Fruit fly (Drosophila melanogaster) whole organism, embryonic: ENCODE data around the gene Rpn1.
A peak's percentile ranks its signal among the peaks of the same experiment; 100 is the strongest.

Source experiments
- Ada2b ChIP-seq: fragments of 200-800 bp; sonication (Bioruptor generic); IDR thresholded peaks from 2 replicates; pipeline ENCODE4 v1.3.6; 2022; ENCODE audit warnings: missing biosample characterization, missing genetic modification characterization
- B-H1 ChIP-seq: fragments of 200-800 bp; sonication (Bioruptor generic); IDR thresholded peaks from 3 replicates; pipeline ENCODE4 v1.3.6; 2022; ENCODE audit warnings: missing biosample characterization, missing genetic modification characterization
- Bgb ChIP-seq: fragments of 200-800 bp; sonication (Bioruptor generic); IDR thresholded peaks from 2 replicates; pipeline ENCODE4 v1.3.6; 2022; ENCODE audit warnings: missing biosample characterization, missing genetic modification characterization; ENCODE audit not compliant: partially characterized antibody
- Blimp-1 ChIP-seq: fragments of 200-800 bp; sonication (Bioruptor generic); optimal IDR thresholded peaks from 3 replicates; lab custom pipeline; 2018; ENCODE audit warnings: missing biosample characterization, missing genetic modification characterization, mild to moderate bottlenecking, moderate library complexity, missing genetic modification reagents
- CG10565 ChIP-seq: fragments of 200-800 bp; sonication (Bioruptor generic); optimal IDR thresholded peaks from 3 replicates; lab custom pipeline; 2016; ENCODE audit warnings: missing biosample characterization, mild to moderate bottlenecking, missing genetic modification characterization
- CG11456 ChIP-seq: fragments of 200-800 bp; sonication (Bioruptor generic); IDR thresholded peaks from 3 replicates; pipeline ENCODE4 v1.3.6; 2022; ENCODE audit warnings: missing biosample characterization, missing genetic modification characterization
- CG12155 ChIP-seq: fragments of 200-800 bp; sonication (Bioruptor generic); optimal IDR thresholded peaks from 3 replicates; lab custom pipeline; 2016; ENCODE audit warnings: missing biosample characterization, missing genetic modification characterization
- CG12219 ChIP-seq: fragments of 200-800 bp; sonication (Bioruptor generic); optimal IDR thresholded peaks from 3 replicates; lab custom pipeline; 2018; ENCODE audit warnings: missing biosample characterization, mild to moderate bottlenecking, missing genetic modification characterization
- CG1603 ChIP-seq: fragments of 200-800 bp; sonication (Bioruptor generic); optimal IDR thresholded peaks from 2 replicates; lab custom pipeline; 2019; ENCODE audit warnings: missing biosample characterization, mild to moderate bottlenecking, missing genetic modification characterization, moderate library complexity
- CG17186 ChIP-seq: fragments of 200-800 bp; sonication (Bioruptor generic); optimal IDR thresholded peaks from 3 replicates; lab custom pipeline; 2017; ENCODE audit warnings: missing biosample characterization, missing genetic modification reagents, missing genetic modification characterization
- CG17359 ChIP-seq: fragments of 200-800 bp; sonication (Bioruptor generic); optimal IDR thresholded peaks from 3 replicates; lab custom pipeline; 2018; ENCODE audit warnings: missing biosample characterization, mild to moderate bottlenecking, missing genetic modification characterization, moderate library complexity
- CG18476 ChIP-seq: fragments of 200-800 bp; sonication (Bioruptor generic); optimal IDR thresholded peaks from 2 replicates; lab custom pipeline; 2016; ENCODE audit warnings: missing biosample characterization, mild to moderate bottlenecking, missing genetic modification characterization
- CG31441 ChIP-seq: fragments of 200-800 bp; sonication (Bioruptor generic); IDR thresholded peaks from 2 replicates; pipeline ENCODE4 v1.3.6; 2022; ENCODE audit warnings: missing biosample characterization, missing genetic modification characterization
- CG3163 ChIP-seq: fragments of 200-800 bp; sonication (Bioruptor generic); optimal IDR thresholded peaks from 3 replicates; lab custom pipeline; 2016; ENCODE audit warnings: missing biosample characterization, missing genetic modification characterization
- CG3281 ChIP-seq: fragments of 200-800 bp; sonication (Bioruptor generic); optimal IDR thresholded peaks from 3 replicates; lab custom pipeline; 2017; ENCODE audit warnings: missing biosample characterization, mild to moderate bottlenecking, missing genetic modification characterization
- CG6689 ChIP-seq: fragments of 200-800 bp; sonication (Bioruptor generic); IDR thresholded peaks from 2 replicates; pipeline ENCODE4 v1.3.6; 2022; ENCODE audit warnings: missing biosample characterization, missing genetic modification characterization
- CG8089 ChIP-seq: fragments of 200-800 bp; sonication (Bioruptor generic); optimal IDR thresholded peaks from 3 replicates; lab custom pipeline; 2016; ENCODE audit warnings: missing biosample characterization, missing genetic modification characterization
- CG9215 ChIP-seq: fragments of 200-800 bp; sonication (Bioruptor generic); IDR thresholded peaks from 2 replicates; pipeline ENCODE4 v1.3.6; 2022; ENCODE audit warnings: missing biosample characterization, missing genetic modification characterization
- CG9437 ChIP-seq: fragments of 200-800 bp; sonication (Bioruptor generic); optimal IDR thresholded peaks from 2 replicates; lab custom pipeline; 2018; ENCODE audit warnings: missing biosample characterization, mild to moderate bottlenecking, missing genetic modification characterization
- CHES-1-like ChIP-seq: fragments of 200-800 bp; sonication (Bioruptor generic); optimal IDR thresholded peaks from 2 replicates; lab custom pipeline; 2016; ENCODE audit warnings: missing biosample characterization, missing genetic modification characterization
- CkIIα-i1 ChIP-seq: fragments of 200-800 bp; sonication (Bioruptor generic); IDR thresholded peaks from 2 replicates; pipeline ENCODE4 v1.3.6; 2022; ENCODE audit warnings: missing biosample characterization, missing genetic modification characterization
- Deaf1 ChIP-seq: fragments of 200-800 bp; optimal IDR thresholded peaks from 3 replicates; lab custom pipeline; 2019; ENCODE audit warnings: missing biosample characterization, mild to moderate bottlenecking, missing genetic modification characterization, moderate library complexity
- Doc3 ChIP-seq: fragments of 200-800 bp; sonication (Bioruptor generic); IDR thresholded peaks from 3 replicates; pipeline ENCODE4 v1.3.6; 2022; ENCODE audit warnings: missing biosample characterization, missing genetic modification characterization; ENCODE audit not compliant: partially characterized antibody
- Elba2 ChIP-seq: fragments of 200-800 bp; sonication (Bioruptor generic); optimal IDR thresholded peaks from 3 replicates; lab custom pipeline; 2016; ENCODE audit warnings: missing biosample characterization, missing genetic modification characterization
- Fer1 ChIP-seq: fragments of 200-800 bp; sonication (Bioruptor generic); optimal IDR thresholded peaks from 2 replicates; lab custom pipeline; 2017; ENCODE audit warnings: missing biosample characterization, mild to moderate bottlenecking, missing genetic modification characterization
- Hsf ChIP-seq: fragments of 200-800 bp; sonication (Bioruptor generic); optimal IDR thresholded peaks from 3 replicates; lab custom pipeline; 2016; ENCODE audit warnings: missing biosample characterization, missing genetic modification characterization
- Mad ChIP-seq: fragments of 200-800 bp; sonication (Bioruptor generic); optimal IDR thresholded peaks from 2 replicates; lab custom pipeline; 2016; ENCODE audit warnings: missing biosample characterization, missing genetic modification characterization
- Max ChIP-seq: fragments of 200-800 bp; sonication (Bioruptor generic); optimal IDR thresholded peaks from 2 replicates; lab custom pipeline; 2016; ENCODE audit warnings: missing biosample characterization, mild to moderate bottlenecking, missing genetic modification characterization
- Nf-YA ChIP-seq: fragments of 200-800 bp; sonication (Bioruptor generic); IDR thresholded peaks from 2 replicates; pipeline ENCODE4 v1.3.6; 2022; ENCODE audit warnings: missing biosample characterization, missing genetic modification characterization
- Ravus ChIP-seq: fragments of 200-800 bp; sonication (Bioruptor generic); IDR thresholded peaks from 2 replicates; pipeline ENCODE4 v1.3.6; 2022; ENCODE audit warnings: missing biosample characterization, missing genetic modification characterization
- Rfx ChIP-seq: fragments of 200-800 bp; sonication (Bioruptor generic); IDR thresholded peaks from 2 replicates; pipeline ENCODE4 v1.3.6; 2022; ENCODE audit warnings: missing biosample characterization, missing genetic modification characterization
- Sin3A ChIP-seq: fragments of >200 bp; optimal IDR thresholded peaks from 2 replicates; lab custom pipeline; 2018
- Ssrp ChIP-seq: fragments of 200-800 bp; sonication (Bioruptor generic); optimal IDR thresholded peaks from 2 replicates; lab custom pipeline; 2018; ENCODE audit warnings: missing biosample characterization, mild to moderate bottlenecking, missing genetic modification characterization, moderate library complexity
- crol ChIP-seq: fragments of 200-800 bp; sonication (Bioruptor generic); IDR thresholded peaks from 2 replicates; pipeline ENCODE4 v1.3.6; 2022; ENCODE audit warnings: missing biosample characterization, missing genetic modification characterization
- ems ChIP-seq: fragments of 200-800 bp; sonication (Bioruptor generic); optimal IDR thresholded peaks from 3 replicates; lab custom pipeline; 2016; ENCODE audit warnings: missing biosample characterization, missing genetic modification characterization
- exex ChIP-seq: fragments of 200-800 bp; sonication (Bioruptor generic); optimal IDR thresholded peaks from 4 replicates; lab custom pipeline; 2018; ENCODE audit warnings: missing biosample characterization, mild to moderate bottlenecking, missing genetic modification characterization, moderate library complexity
- gfzf ChIP-seq: fragments of 200-800 bp; sonication (Bioruptor generic); optimal IDR thresholded peaks from 2 replicates; lab custom pipeline; 2016; ENCODE audit warnings: missing biosample characterization, mild to moderate bottlenecking, missing genetic modification characterization, moderate library complexity
- gsb-n ChIP-seq: fragments of 200-800 bp; sonication (Bioruptor generic); optimal IDR thresholded peaks from 3 replicates; lab custom pipeline; 2018; ENCODE audit warnings: missing biosample characterization, mild to moderate bottlenecking, missing genetic modification characterization
- inv ChIP-seq: fragments of 200-800 bp; sonication (Bioruptor generic); IDR thresholded peaks from 2 replicates; pipeline ENCODE4 v1.3.6; 2022; ENCODE audit warnings: missing biosample characterization, missing genetic modification characterization; ENCODE audit not compliant: partially characterized antibody
- lola ChIP-seq, 3 experiments: fragments of >200 bp in 2 of 3; fragments of 200-800 bp in 1 of 3; sonication (Bioruptor generic) in 1 of 3; optimal IDR thresholded peaks; 2 replicates each; lab custom pipeline; 2017 to 2019; ENCODE audit warnings: missing biosample characterization in 3 of 3, missing genetic modification characterization in 3 of 3, mild to moderate bottlenecking in 1 of 3, moderate library complexity in 1 of 3
- nerfin-1 ChIP-seq: fragments of 200-800 bp; sonication (Bioruptor generic); optimal IDR thresholded peaks from 3 replicates; lab custom pipeline; 2019; ENCODE audit warnings: missing biosample characterization, mild to moderate bottlenecking, missing genetic modification characterization, moderate library complexity
- nmo ChIP-seq: fragments of 200-800 bp; sonication (Bioruptor generic); optimal IDR thresholded peaks from 2 replicates; lab custom pipeline; 2018; ENCODE audit warnings: missing biosample characterization, mild to moderate bottlenecking, missing genetic modification characterization, moderate library complexity
- ro ChIP-seq: fragments of 200-800 bp; sonication (Bioruptor generic); IDR thresholded peaks from 2 replicates; pipeline ENCODE4 v1.3.6; 2022; ENCODE audit warnings: missing biosample characterization, missing genetic modification characterization
- sim ChIP-seq: fragments of 200-800 bp; sonication (Bioruptor generic); IDR thresholded peaks from 2 replicates; pipeline ENCODE4 v1.3.6; 2022; ENCODE audit warnings: missing biosample characterization, missing genetic modification characterization
- slou ChIP-seq: fragments of 200-800 bp; sonication (Bioruptor generic); optimal IDR thresholded peaks from 3 replicates; lab custom pipeline; 2016; ENCODE audit warnings: missing biosample characterization, missing genetic modification characterization
- slp2 ChIP-seq: fragments of 200-800 bp; sonication (Bioruptor generic); optimal IDR thresholded peaks from 2 replicates; lab custom pipeline; 2016; ENCODE audit warnings: missing biosample characterization, missing genetic modification characterization
- sna ChIP-seq: fragments of 200-800 bp; sonication (Bioruptor generic); IDR thresholded peaks from 2 replicates; pipeline ENCODE4 v1.3.6; 2022; ENCODE audit warnings: missing biosample characterization, missing genetic modification characterization; ENCODE audit not compliant: partially characterized antibody
- stwl ChIP-seq: fragments of 200-800 bp; sonication (Bioruptor generic); optimal IDR thresholded peaks from 3 replicates; lab custom pipeline; 2018; ENCODE audit warnings: missing biosample characterization, mild to moderate bottlenecking, missing genetic modification characterization, moderate library complexity
- twi ChIP-seq: fragments of 200-800 bp; optimal IDR thresholded peaks from 2 replicates; lab custom pipeline; 2019; ENCODE audit warnings: missing biosample characterization, mild to moderate bottlenecking, missing genetic modification characterization, moderate library complexity
- z ChIP-seq: fragments of 200-800 bp; sonication (Bioruptor generic); IDR thresholded peaks from 3 replicates; pipeline ENCODE4 v1.3.6; 2022; ENCODE audit warnings: missing biosample characterization, missing genetic modification characterization
- zfh1 ChIP-seq: fragments of 200-800 bp; sonication (Bioruptor generic); IDR thresholded peaks from 3 replicates; pipeline ENCODE4 v1.3.6; 2022; ENCODE audit warnings: missing biosample characterization, missing genetic modification characterization

The Rpn1 gene

DNA sequence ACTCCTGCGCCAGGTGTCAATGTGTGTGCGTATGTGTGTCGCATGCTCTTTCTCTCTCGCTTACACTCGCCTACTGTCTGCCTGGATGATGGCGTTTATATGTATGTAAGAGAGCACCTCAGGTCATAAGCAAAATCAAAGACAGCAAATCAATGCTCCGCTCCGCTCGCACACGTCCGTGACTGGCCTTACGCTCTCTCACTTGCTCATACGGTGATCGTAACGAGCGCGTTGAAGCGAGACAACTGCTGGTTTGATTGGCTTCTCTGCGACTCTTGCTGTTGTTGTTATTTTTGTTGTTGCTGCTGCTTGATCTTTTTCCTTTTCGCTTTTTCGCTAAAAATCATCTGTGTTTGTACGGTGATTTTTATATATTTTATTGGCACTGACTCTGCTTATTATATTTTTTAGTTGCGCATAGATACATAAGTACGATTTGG lies 19.3 kb upstream of the Rpn1 start (continued):
- TF ChIP-seq Sin3A (lab: Kevin White, UChicago) (no peak), sim (GFP tag; lab: Robert Waterston, UW) (no peak), gfzf (GFP tag; lab: Kevin White, UChicago) (no peak), CG1603 (tag; lab: Kevin White, UChicago) (no peak), Elba2 (no peak), Ravus (GFP tag; lab: Robert Waterston, UW) (no peak), CG6689 (GFP tag; lab: Robert Waterston, UW) (no peak), lola (GFP tag; optimal IDR thresholded peaks at IDR 0.05; lab: Kevin White, UChicago) (no peak), nerfin-1 (no peak), stwl (tag; lab: Kevin White, UChicago) (no peak), Fer1 (GFP tag; lab: Kevin White, UChicago) (no peak), ems (no peak), slou (GFP tag; lab: Kevin White, UChicago) (no peak), B-H1 (GFP tag; lab: Robert Waterston, UW) (no peak), CG11456 (GFP tag; lab: Robert Waterston, UW) (no peak), Nf-YA (GFP tag; lab: Robert Waterston, UW) (peak; percentile 55; the same call in 1 of the 2 replicates), nmo (no peak), Doc3 (GFP tag; lab: Robert Waterston, UW) (peak; percentile 25; the same call in 1 of the 3 replicates), zfh1 (no peak), z (no peak), CG9437 (GFP tag; lab: Kevin White, UChicago) (no peak), ro (GFP tag; lab: Robert Waterston, UW) (no peak), CG10565 (no peak), Blimp-1 (no peak), CG17359 (no peak), Max (GFP tag; lab: Kevin White, UChicago) (peak; percentile 7), slp2 (GFP tag; lab: Kevin White, UChicago) (no peak), crol (GFP tag; lab: Robert Waterston, UW) (no peak), gsb-n (tag; lab: Kevin White, UChicago) (no peak), inv (GFP tag; lab: Robert Waterston, UW) (no peak), CG12219 (GFP tag; lab: Kevin White, UChicago) (no peak), twi (tag; lab: Kevin White, UChicago) (peak; percentile 30), Rfx (GFP tag; lab: Robert Waterston, UW) (peak; percentile 18; the same call in 1 of the 2 replicates), CG9215 (no peak), Hsf (no peak), CHES-1-like (peak; percentile 24), CG31441 (GFP tag; lab: Robert Waterston, UW) (no peak), Ssrp (no peak), Bgb (GFP tag; lab: Robert Waterston, UW) (peak; percentile 33; the same call in 1 of the 2 replicates), CG12155 (GFP tag; lab: Kevin White, UChicago) (peak; percentile 61), Mad (GFP tag; lab: Kevin White, UChicago) (no peak), CG8089 (GFP tag; lab: Kevin White, UChicago) (no peak), CG3163 (GFP tag; lab: Kevin White, UChicago) (peak; percentile 92), Deaf1 (tag; lab: Kevin White, UChicago) (no peak), exex (tag; lab: Kevin White, UChicago) (no peak), sna (GFP tag; lab: Robert Waterston, UW) (0 out of 2 replicates have a peak, but pooled peaks have one; percentile 16), CG17186 (GFP tag; lab: Kevin White, UChicago) (no peak), CkIIα-i1 (no peak), CG18476 (GFP tag; lab: Kevin White, UChicago) (no peak), CG3281 (no peak), Ada2b (GFP tag; lab: Robert Waterston, UW) (no peak)
